Worm (Caenorhabditis elegans) whole organism, midembryonic: ENCODE measurements around the gene K11G9.5.

Source experiments
- T22C8.4 ChIP-seq: fragments of 200-800 bp; sonication (Bioruptor generic); IDR thresholded peaks from 2 replicates; pipeline ENCODE4 v1.3.6; 2022; ENCODE audit warnings: missing genetic modification characterization, missing compliant biosample characterization
- cog-1 ChIP-seq: sonication (generic microtip); optimal IDR thresholded peaks from 2 replicates; lab custom pipeline; 2016; ENCODE audit warnings: missing genetic modification characterization, missing compliant biosample characterization
- flt-1 ChIP-seq: fragments of 200-800 bp; sonication (Bioruptor generic); IDR thresholded peaks from 2 replicates; pipeline ENCODE4 v1.3.6; 2022; ENCODE audit warnings: missing genetic modification characterization, missing compliant biosample characterization
- klf-2 ChIP-seq: fragments of 200-800 bp; sonication (Bioruptor generic); conservative IDR thresholded peaks from 2 replicates; pipeline ENCODE4 v1.3.6; 2022; ENCODE audit warnings: missing genetic modification reagents, missing genetic modification characterization, missing compliant biosample characterization
- med-1 ChIP-seq: sonication (generic microtip); optimal IDR thresholded peaks from 2 replicates; lab custom pipeline; 2017; ENCODE audit warnings: missing genetic modification characterization, mild to moderate bottlenecking, missing compliant biosample characterization, antibody characterized with exemption, missing genetic modification reagents; ENCODE audit not compliant: insufficient read depth
- ref-1 ChIP-seq: fragments of 200-800 bp; sonication (Bioruptor generic); conservative IDR thresholded peaks from 2 replicates; pipeline ENCODE4 v1.3.6; 2022; ENCODE audit warnings: missing genetic modification reagents, missing genetic modification characterization, missing compliant biosample characterization
- tab-1 ChIP-seq: fragments of 200-800 bp; sonication (Bioruptor generic); IDR thresholded peaks from 2 replicates; pipeline ENCODE4 v1.3.6; 2022; ENCODE audit warnings: missing genetic modification characterization, missing compliant biosample characterization
- ztf-23 ChIP-seq: fragments of 200-800 bp; sonication (Bioruptor generic); IDR thresholded peaks from 2 replicates; pipeline ENCODE4 v1.3.6; 2022; ENCODE audit warnings: missing genetic modification reagents, missing genetic modification characterization, missing compliant biosample characterization
- ztf-29 ChIP-seq: fragments of 200-800 bp; sonication (Bioruptor generic); IDR thresholded peaks from 2 replicates; pipeline ENCODE4 v1.3.6; 2022; ENCODE audit warnings: missing genetic modification reagents, missing genetic modification characterization, missing compliant biosample characterization

Gene K11G9.5

ce11 chrV:6688392-6688791 is at the start of gene K11G9.5:
Gene K11G9.5 (minus strand): TSS chrV:6688492.
- TF ChIP-seq ref-1 (GFP tag; lab: Robert Waterston, UW) (no peak), tab-1 (GFP tag; lab: Robert Waterston, UW) (no peak), med-1 (GFP tag; lab: Kevin White, UChicago) (no peak), cog-1 (tag; lab: Kevin White, UChicago) (no peak), T22C8.4 (GFP tag; lab: Robert Waterston, UW) (no peak), klf-2 (GFP tag; lab: Robert Waterston, UW) (no peak), ztf-23 (GFP tag; lab: Robert Waterston, UW) (no peak)

- TF ChIP-seq med-1 (GFP tag; lab: Kevin White, UChicago): no peak
- TF ChIP-seq ref-1 (GFP tag; lab: Robert Waterston, UW): no peak
- no peak for TF ChIP-seq ztf-23 (GFP tag; lab: Robert Waterston, UW)
- no peak for TF ChIP-seq cog-1 (tag; lab: Kevin White, UChicago)
- no peak for TF ChIP-seq flt-1 (GFP tag; lab: Robert Waterston, UW)
- no peak for TF ChIP-seq ztf-29 (GFP tag; lab: Robert Waterston, UW)
- TF ChIP-seq T22C8.4 (GFP tag; lab: Robert Waterston, UW): no peak
- TF ChIP-seq tab-1 (GFP tag; lab: Robert Waterston, UW): no peak
- no peak for TF ChIP-seq klf-2 (GFP tag; lab: Robert Waterston, UW)
These were observed 48.6 kb upstream of the K11G9.5 start for ce11 chrV:6736877-6737276.

- TF ChIP-seq med-1 (GFP tag; lab: Kevin White, UChicago): no peak
- no peak for TF ChIP-seq T22C8.4 (GFP tag; lab: Robert Waterston, UW)
- no peak for TF ChIP-seq cog-1 (tag; lab: Kevin White, UChicago)
- no peak for TF ChIP-seq ztf-23 (GFP tag; lab: Robert Waterston, UW)
- TF ChIP-seq ref-1 (GFP tag; lab: Robert Waterston, UW): no peak
- TF ChIP-seq ztf-29 (GFP tag; lab: Robert Waterston, UW): no peak
- no peak for TF ChIP-seq klf-2 (GFP tag; lab: Robert Waterston, UW)
- TF ChIP-seq tab-1 (GFP tag; lab: Robert Waterston, UW): no peak
- TF ChIP-seq flt-1 (GFP tag; lab: Robert Waterston, UW): no peak
These were observed 47.8 kb upstream of the K11G9.5 start for ce11 chrV:6736108-6736507.

- no peak for TF ChIP-seq ref-1 (GFP tag; lab: Robert Waterston, UW)
- TF ChIP-seq tab-1 (GFP tag; lab: Robert Waterston, UW): no peak
- no peak for TF ChIP-seq ztf-29 (GFP tag; lab: Robert Waterston, UW)
- TF ChIP-seq T22C8.4 (GFP tag; lab: Robert Waterston, UW): no peak
- TF ChIP-seq ztf-23 (GFP tag; lab: Robert Waterston, UW): no peak
- TF ChIP-seq klf-2 (GFP tag; lab: Robert Waterston, UW): no peak
- TF ChIP-seq cog-1 (tag; lab: Kevin White, UChicago): no peak
- no peak for TF ChIP-seq flt-1 (GFP tag; lab: Robert Waterston, UW)
- no peak for TF ChIP-seq med-1 (GFP tag; lab: Kevin White, UChicago)
These were observed 44.7 kb upstream of the K11G9.5 start, which contains the start of gene grl-8 for ce11 chrV:6732995-6733394. Gene grl-8 (minus strand): TSS chrV:6733095.

ce11 chrV:6731594-6731993 is 43.3 kb upstream of the K11G9.5 start, which contains the start of gene grl-9:
Gene grl-9 (minus strand): TSS chrV:6731694.
- TF ChIP-seq T22C8.4 (GFP tag; lab: Robert Waterston, UW): no peak

ce11 chrV:6727222-6727621 is 38.9 kb upstream of the K11G9.5 start, which contains the start of gene ZC487.1:
Gene ZC487.1 (plus strand): TSS chrV:6727522.
- no peak for TF ChIP-seq med-1 (GFP tag; lab: Kevin White, UChicago)
- TF ChIP-seq ref-1 (GFP tag; lab: Robert Waterston, UW): no peak
- no peak for TF ChIP-seq ztf-23 (GFP tag; lab: Robert Waterston, UW)
- no peak for TF ChIP-seq T22C8.4 (GFP tag; lab: Robert Waterston, UW)
- no peak for TF ChIP-seq cog-1 (tag; lab: Kevin White, UChicago)
- TF ChIP-seq klf-2 (GFP tag; lab: Robert Waterston, UW): no peak
- TF ChIP-seq ztf-29 (GFP tag; lab: Robert Waterston, UW): no peak
- TF ChIP-seq tab-1 (GFP tag; lab: Robert Waterston, UW): no peak
- no peak for TF ChIP-seq flt-1 (GFP tag; lab: Robert Waterston, UW)

- no peak for TF ChIP-seq tab-1 (GFP tag; lab: Robert Waterston, UW)
These were observed 38.0 kb upstream of the K11G9.5 start for ce11 chrV:6726279-6726678.

ce11 chrV:6722378-6722777 is 34.1 kb upstream of the K11G9.5 start, which contains the start of gene ZC487.2:
Gene ZC487.2 (minus strand): TSS chrV:6722478.
- TF ChIP-seq ztf-23 (GFP tag; lab: Robert Waterston, UW) (no peak), T22C8.4 (GFP tag; lab: Robert Waterston, UW) (no peak)

- no peak for TF ChIP-seq tab-1 (GFP tag; lab: Robert Waterston, UW)
- no peak for TF ChIP-seq ztf-23 (GFP tag; lab: Robert Waterston, UW)
- no peak for TF ChIP-seq klf-2 (GFP tag; lab: Robert Waterston, UW)
- no peak for TF ChIP-seq ref-1 (GFP tag; lab: Robert Waterston, UW)
- TF ChIP-seq flt-1 (GFP tag; lab: Robert Waterston, UW): no peak
- TF ChIP-seq cog-1 (tag; lab: Kevin White, UChicago): no peak
- no peak for TF ChIP-seq med-1 (GFP tag; lab: Kevin White, UChicago)
- TF ChIP-seq ztf-29 (GFP tag; lab: Robert Waterston, UW): no peak
- no peak for TF ChIP-seq T22C8.4 (GFP tag; lab: Robert Waterston, UW)
These were observed 29.9 kb upstream of the K11G9.5 start, which contains the start of gene srg-30 for ce11 chrV:6718232-6718631. Gene srg-30 (minus strand): TSS chrV:6718332.

ce11 chrV:6710462-6710861 is 22.2 kb upstream of the K11G9.5 start, which contains the start of gene sna-1:
Gene sna-1 (minus strand): TSS chrV:6710679.
- no peak for TF ChIP-seq ref-1 (GFP tag; lab: Robert Waterston, UW)
- TF ChIP-seq ztf-29 (GFP tag; lab: Robert Waterston, UW): no peak
- TF ChIP-seq med-1 (GFP tag; lab: Kevin White, UChicago): no peak
- TF ChIP-seq T22C8.4 (GFP tag; lab: Robert Waterston, UW): no peak
- no peak for TF ChIP-seq flt-1 (GFP tag; lab: Robert Waterston, UW)
- no peak for TF ChIP-seq tab-1 (GFP tag; lab: Robert Waterston, UW)
- TF ChIP-seq klf-2 (GFP tag; lab: Robert Waterston, UW): no peak
- TF ChIP-seq cog-1 (tag; lab: Kevin White, UChicago): no peak
- no peak for TF ChIP-seq ztf-23 (GFP tag; lab: Robert Waterston, UW)
